Worm (Caenorhabditis elegans) whole organism, young adult: ENCODE data around the gene smut-1.

Source experiments
- B0035.1 ChIP-seq: sonication (generic microtip); optimal IDR thresholded peaks from 2 replicates; lab custom pipeline; 2016; ENCODE audit warnings: missing genetic modification characterization, mild to moderate bottlenecking, missing compliant biosample characterization, missing genotype, missing genetic modification reagents
- B0336.3 ChIP-seq: fragments of 200-800 bp; sonication (Bioruptor generic); IDR thresholded peaks from 2 replicates; pipeline ENCODE4 v1.3.6; 2022; ENCODE audit warnings: missing genetic modification characterization, missing compliant biosample characterization
- D2030.7 ChIP-seq: fragments of 200-800 bp; sonication (Bioruptor generic); IDR thresholded peaks from 2 replicates; pipeline ENCODE4 v1.3.6; 2022; ENCODE audit warnings: missing genetic modification reagents, missing genetic modification characterization, missing compliant biosample characterization
- F23B12.7 ChIP-seq: sonication (generic microtip); optimal IDR thresholded peaks from 2 replicates; lab custom pipeline; 2017; ENCODE audit warnings: missing genetic modification characterization, mild to moderate bottlenecking, missing compliant biosample characterization, antibody characterized with exemption, moderate library complexity; ENCODE audit not compliant: insufficient read depth
- F57C9.4 ChIP-seq: sonication (generic microtip); optimal IDR thresholded peaks from 2 replicates; lab custom pipeline; 2017; ENCODE audit warnings: mild to moderate bottlenecking, missing genetic modification characterization, missing compliant biosample characterization
- K11D2.4 ChIP-seq: fragments of 200-800 bp; sonication (Bioruptor generic); IDR thresholded peaks from 2 replicates; pipeline ENCODE4 v1.3.6; 2022; ENCODE audit warnings: missing genetic modification reagents, missing genetic modification characterization, missing compliant biosample characterization
- Y79H2A.3 ChIP-seq: fragments of 200-800 bp; sonication (Bioruptor generic); conservative IDR thresholded peaks from 2 replicates; pipeline ENCODE4 v1.3.6; 2022; ENCODE audit warnings: missing genetic modification reagents, missing genetic modification characterization, missing compliant biosample characterization
- akir-1 ChIP-seq: fragments of 200-800 bp; sonication (Bioruptor generic); optimal IDR thresholded peaks from 2 replicates; lab custom pipeline; 2018; ENCODE audit warnings: mild to moderate bottlenecking, missing genetic modification characterization, moderate library complexity, missing compliant biosample characterization
- aptf-3 ChIP-seq: fragments of 200-800 bp; sonication (Bioruptor generic); IDR thresholded peaks from 2 replicates; pipeline ENCODE4 v1.3.6; 2022; ENCODE audit warnings: missing genetic modification characterization, missing compliant biosample characterization
- atf-7 ChIP-seq: sonication (generic microtip); optimal IDR thresholded peaks from 2 replicates; lab custom pipeline; 2017; ENCODE audit warnings: mild to moderate bottlenecking, missing genetic modification characterization, missing compliant biosample characterization
- athp-1 ChIP-seq: sonication (generic microtip); optimal IDR thresholded peaks from 2 replicates; lab custom pipeline; 2017; ENCODE audit warnings: mild to moderate bottlenecking, missing genetic modification characterization, missing compliant biosample characterization
- attf-3 ChIP-seq: fragments of 200-800 bp; sonication (Bioruptor generic); conservative IDR thresholded peaks from 2 replicates; pipeline ENCODE4 v1.3.6; 2022; ENCODE audit warnings: missing genetic modification reagents, missing genetic modification characterization, missing compliant biosample characterization
- attf-5 ChIP-seq: fragments of 200-800 bp; sonication (Bioruptor generic); optimal IDR thresholded peaks from 2 replicates; lab custom pipeline; 2018; ENCODE audit warnings: mild to moderate bottlenecking, missing genetic modification characterization, missing compliant biosample characterization
- attf-6 ChIP-seq: fragments of 200-800 bp; sonication (Bioruptor generic); IDR thresholded peaks from 2 replicates; pipeline ENCODE4 v1.3.6; 2022; ENCODE audit warnings: missing genetic modification reagents, missing genetic modification characterization, missing compliant biosample characterization
- cebp-1 ChIP-seq, 2 experiments: fragments of 200-800 bp in 1 of 2; sonication (Bioruptor generic) in 1 of 2; sonication (generic microtip) in 1 of 2; IDR thresholded peaks in 1 of 2; optimal IDR thresholded peaks in 1 of 2; 2 replicates each; pipeline versions ENCODE4 v1.3.6 to Lab custom; 2017 to 2022; ENCODE audit warnings: missing compliant biosample characterization in 2 of 2, missing genetic modification characterization in 2 of 2, mild to moderate bottlenecking in 1 of 2, missing genetic modification reagents in 1 of 2, moderate library complexity in 1 of 2
- ceh-40 ChIP-seq: fragments of 200-800 bp; sonication (Bioruptor generic); IDR thresholded peaks from 2 replicates; pipeline ENCODE4 v1.3.6; 2022; ENCODE audit warnings: missing genetic modification characterization, missing compliant biosample characterization
- ceh-79 ChIP-seq: sonication (generic microtip); optimal IDR thresholded peaks from 2 replicates; lab custom pipeline; 2017; ENCODE audit warnings: mild to moderate bottlenecking, missing genetic modification characterization, missing compliant biosample characterization
- ceh-91 ChIP-seq: fragments of 200-800 bp; sonication (Bioruptor generic); IDR thresholded peaks from 2 replicates; pipeline ENCODE4 v1.3.6; 2022; ENCODE audit warnings: missing genetic modification reagents, missing genetic modification characterization, missing compliant biosample characterization
- chd-7 ChIP-seq: sonication (generic microtip); optimal IDR thresholded peaks from 2 replicates; lab custom pipeline; 2016; ENCODE audit warnings: mild to moderate bottlenecking, missing genetic modification characterization, moderate library complexity, missing compliant biosample characterization
- dox-1 ChIP-seq: fragments of 200-800 bp; sonication (Bioruptor generic); IDR thresholded peaks from 2 replicates; pipeline ENCODE4 v1.3.6; 2022; ENCODE audit warnings: missing genetic modification reagents, missing genetic modification characterization, missing compliant biosample characterization
- dpff-1 ChIP-seq: sonication (generic microtip); optimal IDR thresholded peaks from 2 replicates; lab custom pipeline; 2017; ENCODE audit warnings: mild to moderate bottlenecking, missing genetic modification characterization, missing compliant biosample characterization
- efl-1 ChIP-seq: fragments of 150-350 bp; optimal IDR thresholded peaks from 2 replicates; lab custom pipeline; 2014; ENCODE audit warnings: missing biosample characterization, missing genetic modification reagents, missing genetic modification characterization
- egl-18 ChIP-seq: fragments of 200-800 bp; sonication (Bioruptor generic); IDR thresholded peaks from 2 replicates; pipeline ENCODE4 v1.3.6; 2022; ENCODE audit warnings: missing genetic modification reagents, missing genetic modification characterization, missing compliant biosample characterization
- ekl-4 ChIP-seq: fragments of 200-800 bp; sonication (Bioruptor generic); IDR thresholded peaks from 2 replicates; pipeline ENCODE4 v1.3.6; 2022; ENCODE audit warnings: missing genetic modification reagents, missing genetic modification characterization, missing compliant biosample characterization
- ets-4 ChIP-seq: fragments of 200-800 bp; sonication (Bioruptor generic); optimal IDR thresholded peaks from 2 replicates; lab custom pipeline; 2018; ENCODE audit warnings: mild to moderate bottlenecking, missing genetic modification characterization, missing compliant biosample characterization
- gei-17 ChIP-seq: fragments of 200-800 bp; sonication (Bioruptor generic); optimal IDR thresholded peaks from 2 replicates; lab custom pipeline; 2018; ENCODE audit warnings: mild to moderate bottlenecking, missing genetic modification characterization, missing compliant biosample characterization
- hlh-26 ChIP-seq: fragments of 200-800 bp; sonication (Bioruptor generic); conservative IDR thresholded peaks from 2 replicates; pipeline ENCODE4 v1.3.6; 2022; ENCODE audit warnings: missing genetic modification reagents, missing genetic modification characterization, missing compliant biosample characterization
- hmg-1.2 ChIP-seq: fragments of 200-800 bp; sonication (Bioruptor generic); IDR thresholded peaks from 2 replicates; pipeline ENCODE4 v1.3.6; 2022; ENCODE audit warnings: missing genetic modification reagents, missing genetic modification characterization, missing compliant biosample characterization
- lin-40 ChIP-seq: sonication (generic microtip); optimal IDR thresholded peaks from 2 replicates; lab custom pipeline; 2016; ENCODE audit warnings: missing genetic modification characterization, mild to moderate bottlenecking, missing compliant biosample characterization, missing genotype, missing genetic modification reagents
- lsy-27 ChIP-seq: sonication (generic microtip); optimal IDR thresholded peaks from 2 replicates; lab custom pipeline; 2017; ENCODE audit warnings: missing genetic modification characterization, mild to moderate bottlenecking, missing compliant biosample characterization, antibody characterized with exemption, missing genotype, borderline replicate concordance; ENCODE audit not compliant: insufficient read depth
- madf-3 ChIP-seq: fragments of 200-800 bp; sonication (Bioruptor generic); IDR thresholded peaks from 2 replicates; pipeline ENCODE4 v1.3.6; 2022; ENCODE audit warnings: missing genetic modification reagents, missing genetic modification characterization, missing compliant biosample characterization
- mel-28 ChIP-seq: sonication (generic microtip); optimal IDR thresholded peaks from 2 replicates; lab custom pipeline; 2016; ENCODE audit warnings: borderline replicate concordance, mild to moderate bottlenecking, missing genetic modification characterization, missing compliant biosample characterization
- mes-4 ChIP-seq: sonication (generic microtip); optimal IDR thresholded peaks from 2 replicates; lab custom pipeline; 2016; ENCODE audit warnings: missing genotype, missing genetic modification characterization, missing compliant biosample characterization
- nfyb-1 ChIP-seq: fragments of 200-800 bp; sonication (Bioruptor generic); IDR thresholded peaks from 2 replicates; pipeline ENCODE4 v1.3.6; 2022; ENCODE audit warnings: missing genetic modification reagents, missing genetic modification characterization, missing compliant biosample characterization
- nhr-27 ChIP-seq: fragments of 200-800 bp; sonication (Bioruptor generic); optimal IDR thresholded peaks from 2 replicates; lab custom pipeline; 2018; ENCODE audit warnings: mild to moderate bottlenecking, missing genetic modification characterization, moderate library complexity, missing compliant biosample characterization
- nhr-80 ChIP-seq: sonication (generic microtip); optimal IDR thresholded peaks from 2 replicates; lab custom pipeline; 2016; ENCODE audit warnings: missing genetic modification characterization, missing compliant biosample characterization
- rcor-1 ChIP-seq: fragments of 200-800 bp; sonication (Bioruptor generic); IDR thresholded peaks from 2 replicates; pipeline ENCODE4 v1.3.6; 2022; ENCODE audit warnings: missing genetic modification reagents, missing genetic modification characterization, missing compliant biosample characterization
- sdz-38 ChIP-seq: sonication (generic microtip); optimal IDR thresholded peaks from 2 replicates; lab custom pipeline; 2016; ENCODE audit warnings: missing genotype, missing genetic modification characterization, missing compliant biosample characterization
- tbp1 ChIP-seq: fragments of 200-800 bp; sonication (Bioruptor generic); optimal IDR thresholded peaks from 2 replicates; lab custom pipeline; 2018; ENCODE audit warnings: mild to moderate bottlenecking, missing genetic modification characterization, missing compliant biosample characterization
- tbx-9 ChIP-seq: sonication (generic microtip); optimal IDR thresholded peaks from 2 replicates; lab custom pipeline; 2016; ENCODE audit warnings: borderline replicate concordance, missing genetic modification characterization, inconsistent platforms, missing compliant biosample characterization
- ztf-25 ChIP-seq: fragments of 200-800 bp; sonication (Bioruptor generic); IDR thresholded peaks from 2 replicates; pipeline ENCODE4 v1.3.6; 2022; ENCODE audit warnings: missing genetic modification reagents, missing genetic modification characterization, missing compliant biosample characterization
- ztf-28 ChIP-seq: fragments of 200-800 bp; sonication (Bioruptor generic); IDR thresholded peaks from 2 replicates; pipeline ENCODE4 v1.3.6; 2022; ENCODE audit warnings: missing genetic modification reagents, missing genetic modification characterization, missing compliant biosample characterization

Gene smut-1

DNA sequence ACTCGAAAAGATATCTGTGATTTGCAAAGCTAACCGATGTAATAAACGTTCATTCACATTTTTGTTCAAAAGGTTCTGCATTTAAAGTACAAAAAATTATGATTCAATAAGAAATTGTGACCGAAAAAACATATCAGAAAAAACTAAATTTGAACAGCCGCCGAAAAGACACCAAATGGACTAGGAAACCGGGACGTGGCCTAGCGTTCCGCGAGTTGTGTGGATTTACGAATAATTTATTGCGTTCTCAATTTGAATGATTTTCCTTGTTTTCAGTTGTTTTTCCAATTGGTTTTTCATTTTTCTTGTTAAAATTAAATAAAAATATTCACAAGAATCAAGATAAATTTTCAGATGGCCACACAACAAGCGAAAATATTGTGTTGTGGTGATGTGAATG, 10.6 kb downstream of the smut-1 start, which contains the start of gene cwf-19L1 (continued):
- TF ChIP-seq atf-7 (tag; lab: Kevin White, UChicago) (no peak), ceh-79 (tag; lab: Kevin White, UChicago) (no peak), ztf-28 (GFP tag; lab: Robert Waterston, UW) (no peak), efl-1 (GFP tag; lab: Kevin White, UChicago) (peak; percentile 70), mel-28 (tag; lab: Kevin White, UChicago) (no peak), lin-40 (no peak), B0035.1 (tag; lab: Kevin White, UChicago) (no peak), gei-17 (GFP tag; lab: Kevin White, UChicago) (no peak), ztf-25 (GFP tag; lab: Robert Waterston, UW) (no peak), Y79H2A.3 (GFP tag; lab: Robert Waterston, UW) (no peak), tbx-9 (no peak), egl-18 (GFP tag; lab: Robert Waterston, UW) (no peak), madf-3 (no peak), hlh-26 (no peak), dpff-1 (tag; lab: Kevin White, UChicago) (no peak), lsy-27 (tag; lab: Kevin White, UChicago) (no peak), tbp1 (GFP tag; lab: Kevin White, UChicago) (no peak), aptf-3 (GFP tag; lab: Robert Waterston, UW) (no peak), sdz-38 (tag; lab: Kevin White, UChicago) (no peak), ceh-91 (GFP tag; lab: Robert Waterston, UW) (no peak), F23B12.7 (tag; lab: Kevin White, UChicago) (peak; percentile 17), akir-1 (GFP tag; lab: Kevin White, UChicago) (no peak), K11D2.4 (GFP tag; lab: Robert Waterston, UW) (no peak), mes-4 (tag; lab: Kevin White, UChicago) (no peak), D2030.7 (GFP tag; lab: Robert Waterston, UW) (0 out of 2 replicates have a peak, but pooled peaks have one; percentile 22), chd-7 (tag; lab: Kevin White, UChicago) (no peak), rcor-1 (GFP tag; lab: Robert Waterston, UW) (no peak), F57C9.4 (tag; lab: Kevin White, UChicago) (no peak), ets-4 (GFP tag; lab: Kevin White, UChicago) (no peak), nhr-27 (tag; lab: Kevin White, UChicago) (no peak)

DNA sequence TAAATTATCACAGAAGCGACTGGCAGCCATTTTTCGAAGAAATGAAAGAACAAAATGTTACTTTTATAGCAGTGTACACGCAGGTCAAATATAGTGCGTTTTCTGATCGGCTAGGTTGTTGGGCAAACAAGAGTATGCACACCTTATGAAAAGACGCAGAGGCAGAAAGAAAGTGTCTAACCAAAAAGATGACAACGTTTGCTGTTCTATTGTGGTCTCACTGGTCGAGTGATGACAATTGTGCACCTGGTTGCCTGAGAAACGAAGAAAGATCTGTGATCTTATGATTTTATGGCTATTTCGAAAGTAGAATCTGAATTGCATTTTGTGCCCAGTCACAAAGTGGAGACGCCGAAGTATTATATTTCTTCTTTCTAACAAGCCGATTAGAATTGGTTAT, 13.6 kb downstream of the smut-1 start, which contains the start of gene F17A9.4:
Gene F17A9.4 (minus strand): TSS at position 97 of the 400 bp plus-strand sequence.
- TF ChIP-seq athp-1 (tag; lab: Kevin White, UChicago), result no peak
- TF ChIP-seq nhr-80 (tag; lab: Kevin White, UChicago), result peak; percentile 83
- no peak for TF ChIP-seq attf-3 (GFP tag; lab: Robert Waterston, UW)
- TF ChIP-seq ekl-4 (GFP tag; lab: Robert Waterston, UW), result 0 out of 2 replicates have a peak, but pooled peaks have one; percentile 14
- TF ChIP-seq hmg-1.2 (GFP tag; lab: Robert Waterston, UW), result peak; percentile 24; the same call in 1 of the 2 replicates
- TF ChIP-seq lin-40, result peak; percentile 13
- TF ChIP-seq attf-5 (GFP tag; lab: Kevin White, UChicago), result peak; percentile 41
- TF ChIP-seq attf-6 (GFP tag; lab: Robert Waterston, UW), result no peak
- peak; percentile 64 for TF ChIP-seq nfyb-1 (GFP tag; lab: Robert Waterston, UW)
- TF ChIP-seq cebp-1 (GFP tag; IDR thresholded peaks at IDR 0.05; lab: Robert Waterston, UW), result no peak
- peak; percentile 69 for TF ChIP-seq cebp-1 (tag; optimal IDR thresholded peaks at IDR 0.05; lab: Kevin White, UChicago)
- peak; percentile 26; the same call in 1 of the 2 replicates for TF ChIP-seq B0336.3
- peak; percentile 38 for TF ChIP-seq tbp1 (GFP tag; lab: Kevin White, UChicago)
- peak; percentile 38; the same call in 1 of the 2 replicates for TF ChIP-seq dox-1
- peak; percentile 52 for TF ChIP-seq atf-7 (tag; lab: Kevin White, UChicago)
- no peak for TF ChIP-seq ceh-40 (GFP tag; lab: Robert Waterston, UW)
- TF ChIP-seq ceh-91 (GFP tag; lab: Robert Waterston, UW), result no peak
- 0 out of 2 replicates have a peak, but pooled peaks have one; percentile 10 for TF ChIP-seq rcor-1 (GFP tag; lab: Robert Waterston, UW)
- TF ChIP-seq efl-1 (GFP tag; lab: Kevin White, UChicago), result no peak
